Fruit fly (Drosophila melanogaster) Kc167 (cell line): ENCODE data around the gene Glyat.

Source experiments
- Myc ChIP-seq: fragments of >200 bp; optimal IDR thresholded peaks from 2 replicates; lab custom pipeline; 2017; ENCODE audit warnings: missing external identifiers
- Sin3A ChIP-seq: fragments of >200 bp; optimal IDR thresholded peaks from 2 replicates; lab custom pipeline; 2018; ENCODE audit warnings: missing external identifiers
- h ChIP-seq: fragments of >200 bp; optimal IDR thresholded peaks from 3 replicates; lab custom pipeline; 2018; ENCODE audit warnings: missing external identifiers
- insv ChIP-seq: fragments of >200 bp; optimal IDR thresholded peaks from 3 replicates; lab custom pipeline; 2018; ENCODE audit warnings: missing external identifiers
- psq ChIP-seq: fragments of >200 bp; optimal IDR thresholded peaks from 2 replicates; lab custom pipeline; 2017; ENCODE audit warnings: missing external identifiers
- ttk ChIP-seq: sonication (Bioruptor generic); optimal IDR thresholded peaks from 2 replicates; lab custom pipeline; 2017; ENCODE audit warnings: missing external identifiers

dm6 chr2L:7971423-7971822 lies 39.0 kb downstream of the Glyat start:
- no peak for TF ChIP-seq psq (lab: Kevin White, UChicago)
- TF ChIP-seq h (lab: Kevin White, UChicago), result no peak
- TF ChIP-seq insv (lab: Kevin White, UChicago), result no peak
- TF ChIP-seq Myc (lab: Kevin White, UChicago), result no peak
- TF ChIP-seq ttk (lab: Kevin White, UChicago), result no peak
- no peak for TF ChIP-seq Sin3A (lab: Kevin White, UChicago)
